Worm (Caenorhabditis elegans) whole organism, mixed stage, embryonic: ENCODE results near the gene Y38E10A.9.

Source experiments
- mep-1 ChIP-seq: fragments of 150-350 bp; optimal IDR thresholded peaks from 2 replicates; lab custom pipeline; 2017; ENCODE audit warnings: missing biosample characterization, missing genetic modification reagents, missing genetic modification characterization, inconsistent platforms
- nhr-28 ChIP-seq: fragments of 150-350 bp; optimal IDR thresholded peaks from 2 replicates; lab custom pipeline; 2014; ENCODE audit warnings: missing biosample characterization, missing genetic modification characterization
- pha-4 ChIP-seq: fragments of 150-350 bp; optimal IDR thresholded peaks from 2 replicates; lab custom pipeline; 2018; ENCODE audit warnings: missing biosample characterization, missing genetic modification reagents, missing genetic modification characterization
- sptf-1 ChIP-seq: sonication (generic microtip); optimal IDR thresholded peaks from 2 replicates; lab custom pipeline; 2017; ENCODE audit warnings: mild to moderate bottlenecking, missing genetic modification characterization, moderate library complexity, missing compliant biosample characterization
- unc-62 ChIP-seq: fragments of 150-350 bp; optimal IDR thresholded peaks from 2 replicates; lab custom pipeline; 2014; ENCODE audit warnings: missing biosample characterization, missing genetic modification reagents, missing genetic modification characterization

ce11 chrII:12654447-12654846 lies 45.7 kb downstream of the Y38E10A.9 start, which contains the start of gene rgs-4:
- TF ChIP-seq sptf-1 (no peak), unc-62 (no peak), pha-4 (tag; lab: Kevin White, UChicago) (no peak), nhr-28 (tag; lab: Kevin White, UChicago) (no peak), mep-1 (tag; lab: Kevin White, UChicago) (no peak)
